Fruit fly (Drosophila melanogaster) S2 (cell line): Measurements from ENCODE around the gene CG5050.

Experiments used
- CG8478 ChIP-seq: fragments of >200 bp; optimal IDR thresholded peaks from 2 replicates; lab custom pipeline; 2018
- CTCF ChIP-seq, 2 experiments: fragments of >200 bp; optimal IDR thresholded peaks; 2 replicates each; lab custom pipeline; 2018

- TF ChIP-seq CG8478 (lab: Kevin White, UChicago) (no peak), CTCF (optimal IDR thresholded peaks at IDR 0.05; lab: Kevin White, UChicago) (no peak)
These were observed 2.9 kb upstream of the CG5050 start, which contains the start of gene dl for dm6 chr2L:17449608-17450504.
